Fruit fly (Drosophila melanogaster) whole organism, embryonic: ENCODE measurements around the gene Agpat3.

ENCODE experiments used
- B-H2 ChIP-seq: fragments of 200-800 bp; sonication (Bioruptor generic); optimal IDR thresholded peaks from 2 replicates; lab custom pipeline; 2018; ENCODE audit warnings: missing biosample characterization, mild to moderate bottlenecking, missing genetic modification characterization
- Bteb2 ChIP-seq: fragments of 200-800 bp; sonication (Bioruptor generic); optimal IDR thresholded peaks from 2 replicates; lab custom pipeline; 2016; ENCODE audit warnings: missing biosample characterization, missing genetic modification characterization
- CG10267 ChIP-seq: fragments of 200-800 bp; sonication (Bioruptor generic); optimal IDR thresholded peaks from 2 replicates; lab custom pipeline; 2018; ENCODE audit warnings: missing biosample characterization, mild to moderate bottlenecking, missing genetic modification characterization, moderate library complexity
- CG11247 ChIP-seq: fragments of 200-800 bp; sonication (Bioruptor generic); IDR thresholded peaks from 2 replicates; pipeline ENCODE4 v1.3.6; 2022; ENCODE audit warnings: missing biosample characterization, missing genetic modification characterization
- CG13123 ChIP-seq: fragments of 200-800 bp; sonication (Bioruptor generic); optimal IDR thresholded peaks from 2 replicates; lab custom pipeline; 2016; ENCODE audit warnings: missing biosample characterization, missing genetic modification characterization
- CG14050 ChIP-seq: fragments of 200-800 bp; sonication (Bioruptor generic); IDR thresholded peaks from 3 replicates; pipeline ENCODE4 v1.3.6; 2022; ENCODE audit warnings: missing biosample characterization, missing genetic modification characterization
- CG14710 ChIP-seq: fragments of 200-800 bp; sonication (Bioruptor generic); optimal IDR thresholded peaks from 3 replicates; lab custom pipeline; 2019; ENCODE audit warnings: missing biosample characterization, mild to moderate bottlenecking, missing genetic modification characterization, moderate library complexity
- CG15479 ChIP-seq: fragments of 200-800 bp; sonication (Bioruptor generic); optimal IDR thresholded peaks from 3 replicates; lab custom pipeline; 2019; ENCODE audit warnings: missing biosample characterization, mild to moderate bottlenecking, missing genetic modification characterization, moderate library complexity
- CG17361 ChIP-seq: fragments of 200-800 bp; sonication (Bioruptor generic); IDR thresholded peaks from 3 replicates; pipeline ENCODE4 v1.3.6; 2022; ENCODE audit warnings: missing biosample characterization, missing genetic modification characterization
- CG2202 ChIP-seq: fragments of 200-800 bp; sonication (Bioruptor generic); optimal IDR thresholded peaks from 2 replicates; lab custom pipeline; 2018; ENCODE audit warnings: missing biosample characterization, mild to moderate bottlenecking, missing genetic modification characterization
- CG30403 ChIP-seq: fragments of 200-800 bp; sonication (Bioruptor generic); optimal IDR thresholded peaks from 3 replicates; lab custom pipeline; 2016; ENCODE audit warnings: missing biosample characterization, missing genetic modification characterization
- CG31441 ChIP-seq: fragments of 200-800 bp; sonication (Bioruptor generic); IDR thresholded peaks from 2 replicates; pipeline ENCODE4 v1.3.6; 2022; ENCODE audit warnings: missing biosample characterization, missing genetic modification characterization
- CG32532 ChIP-seq: fragments of 200-800 bp; sonication (Bioruptor generic); IDR thresholded peaks from 2 replicates; pipeline ENCODE4 v1.3.6; 2022; ENCODE audit warnings: missing biosample characterization, missing genetic modification characterization
- CG33557 ChIP-seq: fragments of 200-800 bp; sonication (Bioruptor generic); optimal IDR thresholded peaks from 2 replicates; lab custom pipeline; 2019; ENCODE audit warnings: missing biosample characterization, mild to moderate bottlenecking, missing genetic modification characterization, moderate library complexity
- CG3407 ChIP-seq: fragments of 200-800 bp; sonication (Bioruptor generic); optimal IDR thresholded peaks from 2 replicates; lab custom pipeline; 2018; ENCODE audit warnings: missing biosample characterization, mild to moderate bottlenecking, missing genetic modification characterization
- CG4282 ChIP-seq: fragments of 200-800 bp; sonication (Bioruptor generic); optimal IDR thresholded peaks from 2 replicates; lab custom pipeline; 2016; ENCODE audit warnings: missing biosample characterization, missing genetic modification characterization
- CG4328 ChIP-seq: fragments of 200-800 bp; sonication (Bioruptor generic); optimal IDR thresholded peaks from 3 replicates; lab custom pipeline; 2017; ENCODE audit warnings: missing biosample characterization, missing genetic modification reagents, missing genetic modification characterization
- CG4820 ChIP-seq: fragments of 200-800 bp; sonication (Bioruptor generic); optimal IDR thresholded peaks from 3 replicates; lab custom pipeline; 2016; ENCODE audit warnings: missing biosample characterization, missing genetic modification characterization
- CG6654 ChIP-seq: fragments of 200-800 bp; sonication (Bioruptor generic); optimal IDR thresholded peaks from 2 replicates; lab custom pipeline; 2017; ENCODE audit warnings: missing biosample characterization, mild to moderate bottlenecking, missing genetic modification characterization
- CG6683 ChIP-seq: fragments of 200-800 bp; sonication (Bioruptor generic); optimal IDR thresholded peaks from 2 replicates; lab custom pipeline; 2017; ENCODE audit warnings: missing biosample characterization, mild to moderate bottlenecking, missing genetic modification characterization, missing genetic modification reagents
- CG7372 ChIP-seq: fragments of 200-800 bp; sonication (Bioruptor generic); IDR thresholded peaks from 2 replicates; pipeline ENCODE4 v1.3.6; 2022; ENCODE audit warnings: missing biosample characterization, missing genetic modification characterization
- CG8290 ChIP-seq, 3 experiments: fragments of 200-800 bp; sonication (Bioruptor generic); optimal IDR thresholded peaks; 2 replicates each; lab custom pipeline; 2016 to 2019; ENCODE audit warnings: missing biosample characterization in 3 of 3, missing genetic modification characterization in 3 of 3, mild to moderate bottlenecking in 2 of 3, moderate library complexity in 1 of 3
- CoRest ChIP-seq: fragments of 200-800 bp; sonication (Bioruptor generic); optimal IDR thresholded peaks from 3 replicates; lab custom pipeline; 2018; ENCODE audit warnings: missing biosample characterization, mild to moderate bottlenecking, missing genetic modification characterization, moderate library complexity
- Dbx ChIP-seq: fragments of 200-800 bp; sonication (Bioruptor generic); IDR thresholded peaks from 3 replicates; pipeline ENCODE4 v1.3.6; 2022; ENCODE audit warnings: missing biosample characterization, missing genetic modification characterization
- Dip3 ChIP-seq: fragments of 200-800 bp; sonication (Bioruptor generic); optimal IDR thresholded peaks from 3 replicates; lab custom pipeline; 2016; ENCODE audit warnings: missing biosample characterization, missing genetic modification characterization
- Dp ChIP-seq: fragments of 200-800 bp; sonication (Bioruptor generic); optimal IDR thresholded peaks from 2 replicates; lab custom pipeline; 2018; ENCODE audit warnings: missing biosample characterization, mild to moderate bottlenecking, missing genetic modification characterization, moderate library complexity
- E2f1 ChIP-seq: fragments of 200-800 bp; sonication (Bioruptor generic); IDR thresholded peaks from 2 replicates; pipeline ENCODE4 v1.3.6; 2022; ENCODE audit warnings: missing biosample characterization, missing genetic modification characterization
- ERR ChIP-seq: fragments of 200-800 bp; sonication (Bioruptor generic); optimal IDR thresholded peaks from 2 replicates; lab custom pipeline; 2016; ENCODE audit warnings: missing biosample characterization, missing genetic modification characterization
- H2.0 ChIP-seq: fragments of 200-800 bp; sonication (Bioruptor generic); IDR thresholded peaks from 2 replicates; pipeline ENCODE4 v1.3.6; 2022; ENCODE audit warnings: missing biosample characterization, missing genetic modification characterization
- HLH4C ChIP-seq: fragments of 200-800 bp; sonication (Bioruptor generic); IDR thresholded peaks from 3 replicates; pipeline ENCODE4 v1.3.6; 2022; ENCODE audit warnings: missing biosample characterization, missing genetic modification characterization; ENCODE audit not compliant: partially characterized antibody
- Hr51 ChIP-seq, 2 experiments: fragments of 200-800 bp; sonication (Bioruptor generic); optimal IDR thresholded peaks; 2 replicates in 1 of 2; 3 replicates in 1 of 2; lab custom pipeline; 2016 to 2018; ENCODE audit warnings: missing biosample characterization in 2 of 2, missing genetic modification characterization in 2 of 2, mild to moderate bottlenecking in 1 of 2, moderate library complexity in 1 of 2
- Optix ChIP-seq: fragments of 200-800 bp; sonication (Bioruptor generic); IDR thresholded peaks from 3 replicates; pipeline ENCODE4 v1.3.6; 2022; ENCODE audit warnings: missing biosample characterization, missing genetic modification characterization
- Tbp ChIP-seq: fragments of >200 bp; optimal IDR thresholded peaks from 2 replicates; lab custom pipeline; 2018; ENCODE audit warnings: missing biosample characterization, missing genetic modification characterization
- bowl ChIP-seq: fragments of 200-800 bp; sonication (Bioruptor generic); IDR thresholded peaks from 2 replicates; pipeline ENCODE4 v1.3.6; 2022; ENCODE audit warnings: missing biosample characterization, missing genetic modification characterization
- cas ChIP-seq: fragments of 200-800 bp; sonication (Bioruptor generic); IDR thresholded peaks from 2 replicates; pipeline ENCODE4 v1.3.6; 2022; ENCODE audit warnings: missing biosample characterization, missing genetic modification characterization
- cg ChIP-seq: fragments of 200-800 bp; sonication (Bioruptor generic); optimal IDR thresholded peaks from 3 replicates; lab custom pipeline; 2019; ENCODE audit warnings: missing biosample characterization, mild to moderate bottlenecking, missing genetic modification characterization, moderate library complexity
- croc ChIP-seq: fragments of 200-800 bp; sonication (Bioruptor generic); conservative IDR thresholded peaks from 3 replicates; pipeline ENCODE4 v1.3.6; 2022; ENCODE audit warnings: missing biosample characterization, missing genetic modification characterization
- dmrt11E ChIP-seq: fragments of 200-800 bp; sonication (Bioruptor generic); optimal IDR thresholded peaks from 3 replicates; lab custom pipeline; 2018; ENCODE audit warnings: missing biosample characterization, mild to moderate bottlenecking, missing genetic modification characterization, moderate library complexity
- eyg ChIP-seq: fragments of 200-800 bp; sonication (Bioruptor generic); optimal IDR thresholded peaks from 3 replicates; lab custom pipeline; 2016; ENCODE audit warnings: missing biosample characterization, missing genetic modification characterization
- fru ChIP-seq: fragments of >200 bp; optimal IDR thresholded peaks from 2 replicates; lab custom pipeline; 2017
- insv ChIP-seq, 2 experiments: fragments of 200-800 bp; sonication (Bioruptor generic); optimal IDR thresholded peaks; 3 replicates each; lab custom pipeline; 2016 to 2018; ENCODE audit warnings: missing biosample characterization in 2 of 2, missing genetic modification characterization in 2 of 2
- ken ChIP-seq: fragments of 200-800 bp; sonication (Bioruptor generic); IDR thresholded peaks from 3 replicates; pipeline ENCODE4 v1.3.6; 2022; ENCODE audit warnings: missing biosample characterization, missing genetic modification characterization
- odd ChIP-seq: fragments of 200-800 bp; sonication (Bioruptor generic); optimal IDR thresholded peaks from 2 replicates; lab custom pipeline; 2017; ENCODE audit warnings: missing biosample characterization, mild to moderate bottlenecking, missing genetic modification characterization
- phol ChIP-seq: fragments of 200-800 bp; sonication (Bioruptor generic); optimal IDR thresholded peaks from 3 replicates; lab custom pipeline; 2018; ENCODE audit warnings: missing biosample characterization, mild to moderate bottlenecking, missing genetic modification characterization, moderate library complexity
- stc ChIP-seq: fragments of 200-800 bp; sonication (Bioruptor generic); IDR thresholded peaks from 2 replicates; pipeline ENCODE4 v1.3.6; 2022; ENCODE audit warnings: missing biosample characterization, missing genetic modification characterization
- ttk ChIP-seq: fragments of 200-800 bp; sonication (Bioruptor generic); IDR thresholded peaks from 2 replicates; pipeline ENCODE4 v2.1.2; 2022; ENCODE audit warnings: missing biosample characterization, missing genetic modification characterization
- tx ChIP-seq: fragments of 200-800 bp; sonication (Bioruptor generic); optimal IDR thresholded peaks from 2 replicates; lab custom pipeline; 2016; ENCODE audit warnings: missing biosample characterization, missing genetic modification characterization
- vfl ChIP-seq: fragments of 200-800 bp; sonication (Bioruptor generic); optimal IDR thresholded peaks from 2 replicates; lab custom pipeline; 2016; ENCODE audit warnings: missing biosample characterization, missing genetic modification characterization
- wek ChIP-seq: fragments of 200-800 bp; sonication (Bioruptor generic); optimal IDR thresholded peaks from 3 replicates; lab custom pipeline; 2018; ENCODE audit warnings: missing biosample characterization, mild to moderate bottlenecking, missing genetic modification characterization, moderate library complexity
- wor ChIP-seq: fragments of 200-800 bp; sonication (Bioruptor generic); IDR thresholded peaks from 2 replicates; pipeline ENCODE4 v1.3.6; 2022; ENCODE audit warnings: missing biosample characterization, missing genetic modification characterization
- zf30C ChIP-seq: fragments of 200-800 bp; sonication (Bioruptor generic); optimal IDR thresholded peaks from 3 replicates; lab custom pipeline; 2018; ENCODE audit warnings: missing biosample characterization, mild to moderate bottlenecking, missing genetic modification characterization

Agpat3 gene

DNA sequence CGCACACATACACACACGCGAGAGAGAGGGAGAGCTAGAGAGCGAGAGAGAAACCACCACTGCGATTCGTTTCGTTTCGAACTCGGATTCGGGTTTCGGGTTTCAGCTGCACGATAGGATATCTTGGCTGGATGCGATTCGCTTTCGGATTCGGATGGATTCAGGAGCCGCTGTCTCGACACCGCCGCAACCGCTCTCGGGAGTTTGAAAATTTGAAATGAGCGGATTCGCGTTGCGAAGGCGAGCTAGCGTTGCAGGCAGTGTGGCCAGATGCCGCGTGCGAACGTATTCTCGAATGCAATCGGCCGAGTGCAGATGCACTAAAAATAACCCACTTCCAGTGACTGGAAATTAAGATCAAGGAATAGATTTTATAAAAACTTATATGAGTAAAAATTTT is 25.8 kb upstream of the Agpat3 start, which contains the start of gene fax (continued):
- TF ChIP-seq CG33557 (peak; percentile 19), CG4282 (GFP tag; lab: Kevin White, UChicago) (peak; percentile 14), vfl (GFP tag; lab: Kevin White, UChicago) (no peak), CoRest (tag; lab: Kevin White, UChicago) (peak; percentile 30), CG4820 (no peak), stc (GFP tag; lab: Robert Waterston, UW) (peak; percentile 54; the same call in 1 of the 2 replicates), bowl (GFP tag; lab: Robert Waterston, UW) (no peak), CG10267 (tag; lab: Kevin White, UChicago) (peak; percentile 50), wek (no peak), Dbx (GFP tag; lab: Robert Waterston, UW) (peak; percentile 33; the same call in 1 of the 3 replicates), E2f1 (GFP tag; lab: Robert Waterston, UW) (no peak), CG7372 (GFP tag; lab: Robert Waterston, UW) (no peak), Tbp (GFP tag; lab: Kevin White, UChicago) (no peak), cg (GFP tag; lab: Kevin White, UChicago) (peak; percentile 79), eyg (GFP tag; lab: Kevin White, UChicago) (no peak), phol (tag; lab: Kevin White, UChicago) (peak; percentile 24), CG14710 (tag; lab: Kevin White, UChicago) (peak; percentile 87), croc (no peak), CG4328 (GFP tag; lab: Kevin White, UChicago) (no peak), dmrt11E (tag; lab: Kevin White, UChicago) (no peak), B-H2 (no peak), HLH4C (GFP tag; lab: Robert Waterston, UW) (peak; percentile 14; the same call in 1 of the 3 replicates), CG30403 (GFP tag; lab: Kevin White, UChicago) (no peak), Dip3 (GFP tag; lab: Kevin White, UChicago) (no peak), CG3407 (GFP tag; lab: Kevin White, UChicago) (no peak), fru (lab: Kevin White, UChicago) (no peak), CG6683 (no peak), CG13123 (GFP tag; lab: Kevin White, UChicago) (no peak), CG32532 (GFP tag; lab: Robert Waterston, UW) (peak; percentile 29; the same call in 1 of the 2 replicates), CG31441 (no peak; the same call in 1 of the 2 replicates), wor (GFP tag; lab: Robert Waterston, UW) (no peak), CG17361 (GFP tag; lab: Robert Waterston, UW) (no peak), H2.0 (GFP tag; lab: Robert Waterston, UW) (no peak), Hr51 (GFP tag; optimal IDR thresholded peaks at IDR 0.05; lab: Kevin White, UChicago) (no peak), ken (GFP tag; lab: Robert Waterston, UW) (no peak), CG2202 (peak; percentile 48), CG6654 (GFP tag; lab: Kevin White, UChicago) (no peak), insv (GFP tag; optimal IDR thresholded peaks at IDR 0.05; lab: Kevin White, UChicago) (peak in 1 of 2 experiments; percentile 53), ttk (GFP tag; lab: Robert Waterston, UW) (no peak), zf30C (GFP tag; lab: Kevin White, UChicago) (peak; percentile 67), cas (GFP tag; lab: Robert Waterston, UW) (no peak), CG14050 (GFP tag; lab: Robert Waterston, UW) (no peak), CG11247 (GFP tag; lab: Robert Waterston, UW) (0 out of 2 replicates have a peak, but pooled peaks have one; percentile 9), tx (GFP tag; lab: Kevin White, UChicago) (no peak), ERR (GFP tag; lab: Kevin White, UChicago) (no peak), Optix (no peak), Dp (peak; percentile 67), CG8290 (GFP tag; optimal IDR thresholded peaks at IDR 0.05; lab: Kevin White, UChicago) (peak; percentile 52), CG8290 (tag; optimal IDR thresholded peaks at IDR 0.05; lab: Kevin White, UChicago) (peak; percentile 71 to 78), odd (GFP tag; lab: Kevin White, UChicago) (peak; percentile 23), Bteb2 (GFP tag; lab: Kevin White, UChicago) (no peak), CG15479 (GFP tag; lab: Kevin White, UChicago) (peak; percentile 77)
